Worm (Caenorhabditis elegans) whole organism, L1 larva: ENCODE results near the gene chil-3.
A peak's percentile ranks its signal among the peaks of the same experiment; 100 is the strongest.

ENCODE experiments used
- C04F5.9 ChIP-seq: sonication (generic microtip); optimal IDR thresholded peaks from 2 replicates; lab custom pipeline; 2016; ENCODE audit warnings: missing genetic modification characterization, missing compliant biosample characterization
- C34B4.2 ChIP-seq: sonication (generic microtip); optimal IDR thresholded peaks from 2 replicates; lab custom pipeline; 2017; ENCODE audit warnings: mild to moderate bottlenecking, missing genetic modification characterization, missing compliant biosample characterization
- F16B12.6 ChIP-seq: fragments of 150-350 bp; optimal IDR thresholded peaks from 2 replicates; lab custom pipeline; 2014; ENCODE audit warnings: missing biosample characterization, missing genetic modification characterization
- Y116A8C.19 ChIP-seq: sonication (generic microtip); optimal IDR thresholded peaks from 2 replicates; lab custom pipeline; 2016; ENCODE audit warnings: missing compliant biosample characterization, missing genetic modification characterization, borderline replicate concordance
- alr-1 ChIP-seq: fragments of 200-800 bp; sonication (Bioruptor generic); optimal IDR thresholded peaks from 2 replicates; lab custom pipeline; 2018; ENCODE audit warnings: borderline replicate concordance, mild to moderate bottlenecking, missing genetic modification characterization, missing compliant biosample characterization
- blmp-1 ChIP-seq: fragments of 150-350 bp; optimal IDR thresholded peaks from 2 replicates; lab custom pipeline; 2014; ENCODE audit warnings: missing biosample characterization, missing genetic modification characterization
- ceh-8 ChIP-seq: fragments of 200-800 bp; sonication (Bioruptor generic); optimal IDR thresholded peaks from 2 replicates; lab custom pipeline; 2018; ENCODE audit warnings: mild to moderate bottlenecking, missing genetic modification characterization, moderate library complexity, missing compliant biosample characterization
- ceh-82 ChIP-seq, 3 experiments: fragments of 150-350 bp in 1 of 3; sonication (generic microtip) in 2 of 3; optimal IDR thresholded peaks; 2 replicates each; lab custom pipeline; 2014 to 2017; ENCODE audit warnings: missing biosample characterization in 3 of 3, missing genetic modification characterization in 3 of 3
- ceh-88 ChIP-seq: fragments of 200-800 bp; sonication (Bioruptor generic); IDR thresholded peaks from 2 replicates; pipeline ENCODE4 v1.3.6; 2022; ENCODE audit warnings: missing genetic modification characterization, missing compliant biosample characterization
- ceh-90 ChIP-seq: sonication (generic microtip); optimal IDR thresholded peaks from 2 replicates; lab custom pipeline; 2016; ENCODE audit warnings: missing genetic modification characterization, missing compliant biosample characterization
- ces-1 ChIP-seq: fragments of 150-350 bp; optimal IDR thresholded peaks from 2 replicates; lab custom pipeline; 2014; ENCODE audit warnings: missing biosample characterization, missing genetic modification reagents, missing genetic modification characterization
- efl-1 ChIP-seq, 4 experiments: fragments of 150-350 bp; optimal IDR thresholded peaks in 3 of 4; peaks in 1 of 4; 1 replicate in 1 of 4; 2 replicates in 3 of 4; lab custom pipeline; 2014; ENCODE audit warnings: missing biosample characterization in 2 of 4, missing genetic modification characterization in 2 of 4, missing genetic modification reagents in 2 of 4
- efl-3 ChIP-seq: fragments of 200-800 bp; sonication (Bioruptor generic); optimal IDR thresholded peaks from 2 replicates; lab custom pipeline; 2018; ENCODE audit warnings: mild to moderate bottlenecking, missing genetic modification characterization, missing compliant biosample characterization
- egl-27 ChIP-seq, 2 experiments: fragments of 150-350 bp in 1 of 2; sonication (generic microtip); optimal IDR thresholded peaks; 3 replicates each; lab custom pipeline; 2017 to 2018; ENCODE audit warnings: missing biosample characterization in 2 of 2, missing genetic modification characterization in 2 of 2, missing genetic modification reagents in 2 of 2
- ets-5 ChIP-seq: fragments of 200-800 bp; sonication (Bioruptor generic); IDR thresholded peaks from 2 replicates; pipeline ENCODE4 v1.3.6; 2022; ENCODE audit warnings: missing genetic modification characterization, missing compliant biosample characterization
- fkh-8 ChIP-seq: sonication (generic microtip); optimal IDR thresholded peaks from 2 replicates; lab custom pipeline; 2016; ENCODE audit warnings: mild to moderate bottlenecking, missing genetic modification characterization, missing compliant biosample characterization
- fos-1 ChIP-seq: fragments of 150-350 bp; optimal IDR thresholded peaks from 2 replicates; lab custom pipeline; 2014; ENCODE audit warnings: missing biosample characterization, missing genetic modification characterization
- grh-1 ChIP-seq: fragments of 200-800 bp; sonication (Bioruptor generic); IDR thresholded peaks from 2 replicates; pipeline ENCODE4 v1.3.6; 2022; ENCODE audit warnings: missing genetic modification reagents, missing genetic modification characterization, missing compliant biosample characterization
- irx-1 ChIP-seq: sonication (generic microtip); optimal IDR thresholded peaks from 2 replicates; lab custom pipeline; 2016; ENCODE audit warnings: missing genetic modification characterization, missing compliant biosample characterization
- jun-1 ChIP-seq: fragments of 150-350 bp; optimal IDR thresholded peaks from 2 replicates; lab custom pipeline; 2014; ENCODE audit warnings: missing biosample characterization, missing genetic modification reagents, missing genetic modification characterization
- lin-13 ChIP-seq: fragments of 150-350 bp; optimal IDR thresholded peaks from 2 replicates; lab custom pipeline; 2014; ENCODE audit warnings: missing biosample characterization, missing genetic modification reagents, missing genetic modification characterization
- lin-14 ChIP-seq: fragments of 200-800 bp; sonication (Bioruptor generic); optimal IDR thresholded peaks from 2 replicates; lab custom pipeline; 2018; ENCODE audit warnings: mild to moderate bottlenecking, missing genetic modification characterization, moderate library complexity, missing compliant biosample characterization
- lin-39 ChIP-seq: fragments of 150-350 bp; optimal IDR thresholded peaks from 2 replicates; lab custom pipeline; 2014; ENCODE audit warnings: missing biosample characterization, missing genetic modification reagents, missing genetic modification characterization
- mab-9 ChIP-seq: fragments of 200-800 bp; sonication (Bioruptor generic); IDR thresholded peaks from 2 replicates; pipeline ENCODE4 v1.3.6; 2022; ENCODE audit warnings: missing genetic modification reagents, missing genetic modification characterization, missing compliant biosample characterization
- mef-2 ChIP-seq: fragments of 150-350 bp; optimal IDR thresholded peaks from 2 replicates; lab custom pipeline; 2014; ENCODE audit warnings: missing biosample characterization, missing genetic modification characterization
- nhr-12 ChIP-seq: sonication (generic microtip); optimal IDR thresholded peaks from 2 replicates; lab custom pipeline; 2017; ENCODE audit warnings: missing biosample characterization, missing genetic modification characterization
- nhr-19 ChIP-seq: fragments of 200-800 bp; sonication (Bioruptor generic); conservative IDR thresholded peaks from 2 replicates; pipeline ENCODE4 v1.3.6; 2022; ENCODE audit warnings: missing genetic modification characterization, missing compliant biosample characterization
- nhr-237 ChIP-seq: fragments of 150-350 bp; optimal IDR thresholded peaks from 2 replicates; lab custom pipeline; 2014; ENCODE audit warnings: missing biosample characterization, missing genetic modification characterization
- nhr-28 ChIP-seq: fragments of 150-350 bp; optimal IDR thresholded peaks from 2 replicates; lab custom pipeline; 2014; ENCODE audit warnings: missing biosample characterization, missing genetic modification characterization
- nhr-47 ChIP-seq: sonication (generic microtip); optimal IDR thresholded peaks from 2 replicates; lab custom pipeline; 2016; ENCODE audit warnings: mild to moderate bottlenecking, missing genetic modification characterization, moderate library complexity, missing compliant biosample characterization
- nhr-71 ChIP-seq: sonication (generic microtip); optimal IDR thresholded peaks from 2 replicates; lab custom pipeline; 2016; ENCODE audit warnings: mild to moderate bottlenecking, missing genetic modification characterization, moderate library complexity, missing compliant biosample characterization
- nhr-76 ChIP-seq: sonication (generic microtip); optimal IDR thresholded peaks from 2 replicates; lab custom pipeline; 2017; ENCODE audit warnings: missing biosample characterization, missing genetic modification characterization
- nhr-77 ChIP-seq: fragments of 150-350 bp; optimal IDR thresholded peaks from 2 replicates; lab custom pipeline; 2014; ENCODE audit warnings: missing biosample characterization, missing genetic modification characterization
- nhr-85 ChIP-seq: sonication (generic microtip); peaks from one replicate; lab custom pipeline; 2016; ENCODE audit warnings: missing genetic modification characterization, inconsistent platforms, missing compliant biosample characterization
- nhr-90 ChIP-seq: sonication (generic microtip); optimal IDR thresholded peaks from 2 replicates; lab custom pipeline; 2016; ENCODE audit warnings: mild to moderate bottlenecking, missing genetic modification characterization, missing compliant biosample characterization; ENCODE audit not compliant: poor library complexity
- pag-3 ChIP-seq: sonication (generic microtip); optimal IDR thresholded peaks from 2 replicates; lab custom pipeline; 2017; ENCODE audit warnings: missing genetic modification characterization, mild to moderate bottlenecking, missing compliant biosample characterization, antibody characterized with exemption, borderline replicate concordance; ENCODE audit not compliant: insufficient read depth
- pax-3 ChIP-seq: fragments of 200-800 bp; sonication (Bioruptor generic); optimal IDR thresholded peaks from 2 replicates; lab custom pipeline; 2018; ENCODE audit warnings: mild to moderate bottlenecking, missing genetic modification characterization, moderate library complexity, missing compliant biosample characterization
- pqm-1 ChIP-seq: sonication (generic microtip); optimal IDR thresholded peaks from 3 replicates; lab custom pipeline; 2017; ENCODE audit warnings: missing biosample characterization, missing genetic modification characterization
- rnt-1 ChIP-seq: sonication (generic microtip); optimal IDR thresholded peaks from 2 replicates; lab custom pipeline; 2016; ENCODE audit warnings: mild to moderate bottlenecking, missing genetic modification characterization, moderate library complexity, missing compliant biosample characterization
- sox-4 ChIP-seq: sonication (generic microtip); optimal IDR thresholded peaks from 2 replicates; lab custom pipeline; 2016; ENCODE audit warnings: missing genetic modification characterization, missing compliant biosample characterization
- sup-37 ChIP-seq: fragments of 200-800 bp; sonication (Bioruptor generic); optimal IDR thresholded peaks from 2 replicates; lab custom pipeline; 2018; ENCODE audit warnings: mild to moderate bottlenecking, missing genetic modification characterization, missing compliant biosample characterization
- swsn-7 ChIP-seq: sonication (generic microtip); optimal IDR thresholded peaks from 2 replicates; lab custom pipeline; 2016; ENCODE audit warnings: missing genetic modification characterization, missing compliant biosample characterization
- tbx-2 ChIP-seq: sonication (generic microtip); optimal IDR thresholded peaks from 2 replicates; lab custom pipeline; 2016; ENCODE audit warnings: missing genetic modification characterization, missing compliant biosample characterization
- unc-130 ChIP-seq: fragments of 150-350 bp; optimal IDR thresholded peaks from 2 replicates; lab custom pipeline; 2017; ENCODE audit warnings: missing biosample characterization, missing genetic modification characterization, inconsistent platforms
- unc-30 ChIP-seq: sonication (generic microtip); optimal IDR thresholded peaks from 2 replicates; lab custom pipeline; 2017; ENCODE audit warnings: missing biosample characterization, missing genetic modification characterization
- unc-62 ChIP-seq: fragments of 150-350 bp; optimal IDR thresholded peaks from 2 replicates; lab custom pipeline; 2014; ENCODE audit warnings: missing biosample characterization, missing genetic modification reagents, missing genetic modification characterization
- unc-86 ChIP-seq: sonication (generic microtip); optimal IDR thresholded peaks from 2 replicates; lab custom pipeline; 2016; ENCODE audit warnings: missing genetic modification characterization, missing compliant biosample characterization
- unc-98 ChIP-seq: fragments of 200-800 bp; sonication (Bioruptor generic); IDR thresholded peaks from 2 replicates; pipeline ENCODE4 v1.3.6; 2022; ENCODE audit warnings: missing genetic modification characterization, missing compliant biosample characterization
- vab-15 ChIP-seq: sonication (generic microtip); optimal IDR thresholded peaks from 2 replicates; lab custom pipeline; 2017; ENCODE audit warnings: missing genotype, mild to moderate bottlenecking, missing genetic modification characterization, missing compliant biosample characterization
- zip-4 ChIP-seq: fragments of 200-800 bp; sonication (Bioruptor generic); optimal IDR thresholded peaks from 2 replicates; lab custom pipeline; 2018; ENCODE audit warnings: mild to moderate bottlenecking, missing genetic modification characterization, moderate library complexity, missing compliant biosample characterization

Gene chil-3

DNA sequence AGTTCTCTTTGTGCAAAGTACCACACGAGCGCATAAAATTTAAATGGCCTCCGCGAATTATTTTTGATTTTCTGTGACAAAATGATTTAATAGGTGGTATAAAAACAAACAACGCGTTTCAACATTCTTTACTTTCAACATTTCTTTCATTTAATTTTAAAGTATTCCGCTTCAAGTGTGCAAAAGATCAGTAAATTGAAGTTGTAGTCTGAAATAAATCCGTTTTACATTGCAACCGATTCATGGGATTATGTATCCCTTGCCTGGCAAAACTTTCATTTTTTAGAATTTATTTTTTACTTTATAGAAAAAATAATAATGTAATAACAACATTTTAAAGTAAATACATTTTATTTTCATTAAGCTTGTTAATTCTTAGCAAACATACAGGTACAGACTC lies 33.1 kb upstream of the chil-3 start, which contains the start of gene F26C11.1:
Gene F26C11.1, plus strand, starts transcription at position 301 of the 400 bp plus-strand sequence.
- no peak for TF ChIP-seq efl-1 (optimal IDR thresholded peaks at IDR 0.05; lab: Kevin White, UChicago)
- TF ChIP-seq efl-1 (GFP tag; optimal IDR thresholded peaks at IDR 0.05 in 1 of 2; lab: Kevin White, UChicago) = no peak
- TF ChIP-seq pqm-1 (tag; lab: Kevin White, UChicago) = no peak
- no peak for TF ChIP-seq nhr-77 (tag; lab: Kevin White, UChicago)
- TF ChIP-seq nhr-71 (tag; lab: Kevin White, UChicago) = no peak
- no peak for TF ChIP-seq ceh-82 (tag; optimal IDR thresholded peaks at IDR 0.05; lab: Kevin White, UChicago)

DNA sequence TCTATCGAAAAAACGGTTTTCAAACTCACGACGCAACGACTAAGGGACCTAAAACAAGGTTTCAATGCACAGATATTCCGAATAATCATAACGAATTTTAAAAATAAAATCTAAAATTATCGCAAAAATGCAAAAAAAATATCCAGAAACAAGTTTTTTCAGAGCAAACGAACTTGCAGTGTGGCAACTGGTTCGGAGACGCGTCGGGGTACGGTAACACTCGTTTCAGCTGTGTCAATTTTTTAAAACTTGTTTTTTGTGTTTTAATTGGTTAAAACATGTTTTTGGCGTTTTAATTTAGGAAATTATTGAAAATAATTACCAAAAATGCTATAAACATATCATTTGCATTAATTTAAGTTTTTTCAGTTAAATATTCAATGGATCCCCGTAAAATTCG lies 31.1 kb upstream of the chil-3 start, which contains the start of gene C08H9.16:
Gene C08H9.16, plus strand, starts transcription at position 370 of the 400 bp plus-strand sequence.
- TF ChIP-seq C34B4.2 (tag; lab: Kevin White, UChicago) (no peak), ceh-90 (tag; lab: Kevin White, UChicago) (no peak), ces-1 (GFP tag; lab: Kevin White, UChicago) (no peak), pax-3 (tag; lab: Kevin White, UChicago) (no peak), nhr-28 (no peak), C04F5.9 (tag; lab: Kevin White, UChicago) (no peak), ets-5 (GFP tag; lab: Robert Waterston, UW) (no peak), swsn-7 (tag; lab: Kevin White, UChicago) (peak; percentile 7), unc-62 (GFP tag; lab: Kevin White, UChicago) (no peak), F16B12.6 (tag; lab: Kevin White, UChicago) (no peak), ceh-8 (GFP tag; lab: Kevin White, UChicago) (no peak), efl-3 (no peak), irx-1 (tag; lab: Kevin White, UChicago) (peak; percentile 1), fos-1 (tag; lab: Kevin White, UChicago) (no peak), jun-1 (tag; lab: Kevin White, UChicago) (no peak), egl-27 (tag; optimal IDR thresholded peaks at IDR 0.05; lab: Kevin White, UChicago) (no peak), unc-98 (GFP tag; lab: Robert Waterston, UW) (no peak), sox-4 (tag; lab: Kevin White, UChicago) (no peak), tbx-2 (tag; lab: Kevin White, UChicago) (peak; percentile 31), nhr-237 (tag; lab: Kevin White, UChicago) (no peak), nhr-90 (tag; lab: Kevin White, UChicago) (no peak), lin-13 (no peak), nhr-19 (GFP tag; lab: Robert Waterston, UW) (peak; percentile 24; the same call in 1 of the 2 replicates), unc-130 (tag; lab: Kevin White, UChicago) (no peak), fkh-8 (tag; lab: Kevin White, UChicago) (no peak), nhr-85 (tag; lab: Kevin White, UChicago) (peak; percentile 76), Y116A8C.19 (tag; lab: Kevin White, UChicago) (no peak), vab-15 (no peak), pqm-1 (tag; lab: Kevin White, UChicago) (no peak), mef-2 (tag; lab: Kevin White, UChicago) (no peak), unc-86 (no peak), nhr-12 (tag; lab: Kevin White, UChicago) (no peak), grh-1 (GFP tag; lab: Robert Waterston, UW) (peak; percentile 86), sup-37 (GFP tag; lab: Kevin White, UChicago) (no peak), ceh-88 (GFP tag; lab: Robert Waterston, UW) (no peak), nhr-76 (tag; lab: Kevin White, UChicago) (no peak), lin-14 (GFP tag; lab: Kevin White, UChicago) (peak; percentile 38), alr-1 (tag; lab: Kevin White, UChicago) (no peak), mab-9 (no peak), efl-1 (optimal IDR thresholded peaks at IDR 0.05; lab: Kevin White, UChicago) (peak; percentile 63 to 68), efl-1 (GFP tag; optimal IDR thresholded peaks at IDR 0.05 in 1 of 2; lab: Kevin White, UChicago) (peak; percentile 53 to 94), pag-3 (tag; lab: Kevin White, UChicago) (no peak), rnt-1 (tag; lab: Kevin White, UChicago) (peak; percentile 17), lin-39 (no peak), unc-30 (tag; lab: Kevin White, UChicago) (no peak), nhr-47 (tag; lab: Kevin White, UChicago) (no peak), blmp-1 (tag; lab: Kevin White, UChicago) (peak; percentile 45), zip-4 (no peak)
